Worm (Caenorhabditis elegans) whole organism, L1 larva: Measurements from ENCODE around the gene str-94.

Experiments used
- aha-1 ChIP-seq: fragments of 150-350 bp; optimal IDR thresholded peaks from 2 replicates; lab custom pipeline; 2014; ENCODE audit warnings: missing biosample characterization, missing genetic modification characterization
- ama-1 ChIP-seq: fragments of 150-350 bp; optimal IDR thresholded peaks from 2 replicates; lab custom pipeline; 2014
- ceh-8 ChIP-seq: fragments of 200-800 bp; sonication (Bioruptor generic); optimal IDR thresholded peaks from 2 replicates; lab custom pipeline; 2018; ENCODE audit warnings: mild to moderate bottlenecking, missing genetic modification characterization, moderate library complexity, missing compliant biosample characterization
- ces-1 ChIP-seq: fragments of 150-350 bp; optimal IDR thresholded peaks from 2 replicates; lab custom pipeline; 2014; ENCODE audit warnings: missing biosample characterization, missing genetic modification reagents, missing genetic modification characterization
- egl-27 ChIP-seq, 2 experiments: fragments of 150-350 bp in 1 of 2; sonication (generic microtip); optimal IDR thresholded peaks; 3 replicates each; lab custom pipeline; 2017 to 2018; ENCODE audit warnings: missing biosample characterization in 2 of 2, missing genetic modification characterization in 2 of 2, missing genetic modification reagents in 2 of 2
- fkh-10 ChIP-seq: sonication (generic microtip); optimal IDR thresholded peaks from 2 replicates; lab custom pipeline; 2017; ENCODE audit warnings: missing biosample characterization, missing genetic modification reagents, missing genetic modification characterization
- mep-1 ChIP-seq: fragments of 150-350 bp; optimal IDR thresholded peaks from 2 replicates; lab custom pipeline; 2014; ENCODE audit warnings: missing biosample characterization, missing genetic modification characterization
- nhr-20 ChIP-seq: sonication (generic microtip); optimal IDR thresholded peaks from 2 replicates; lab custom pipeline; 2016; ENCODE audit warnings: mild to moderate bottlenecking, missing genetic modification characterization, missing compliant biosample characterization
- pqm-1 ChIP-seq: sonication (generic microtip); optimal IDR thresholded peaks from 3 replicates; lab custom pipeline; 2017; ENCODE audit warnings: missing biosample characterization, missing genetic modification characterization
- snpc-4 ChIP-seq: fragments of 150-350 bp; optimal IDR thresholded peaks from 2 replicates; lab custom pipeline; 2014; ENCODE audit warnings: missing biosample characterization, missing genetic modification characterization
- unc-62 ChIP-seq: fragments of 150-350 bp; optimal IDR thresholded peaks from 2 replicates; lab custom pipeline; 2014; ENCODE audit warnings: missing biosample characterization, missing genetic modification reagents, missing genetic modification characterization
- unc-98 ChIP-seq: fragments of 200-800 bp; sonication (Bioruptor generic); IDR thresholded peaks from 2 replicates; pipeline ENCODE4 v1.3.6; 2022; ENCODE audit warnings: missing genetic modification characterization, missing compliant biosample characterization
- ztf-4 ChIP-seq: fragments of 150-350 bp; optimal IDR thresholded peaks from 2 replicates; lab custom pipeline; 2014; ENCODE audit warnings: missing biosample characterization, missing genetic modification characterization

- TF ChIP-seq ces-1 (GFP tag; lab: Kevin White, UChicago): no peak
- TF ChIP-seq aha-1: no peak
- peak; percentile 58 for TF ChIP-seq fkh-10 (GFP tag; lab: Kevin White, UChicago)
- TF ChIP-seq ztf-4: no peak
- TF ChIP-seq mep-1 (tag; lab: Kevin White, UChicago): peak; percentile 29
- peak; percentile 22 for TF ChIP-seq ceh-8 (GFP tag; lab: Kevin White, UChicago)
- no peak for TF ChIP-seq unc-62
- peak; percentile 81 for TF ChIP-seq nhr-20 (tag; lab: Kevin White, UChicago)
- peak; percentile 60 for TF ChIP-seq snpc-4 (tag; lab: Kevin White, UChicago)
- no peak for TF ChIP-seq pqm-1 (tag; lab: Kevin White, UChicago)
- TF ChIP-seq unc-98 (GFP tag; lab: Robert Waterston, UW): no peak
- no peak for TF ChIP-seq ama-1 (lab: Kevin White, UChicago)
- peak in 1 of 2 experiments; percentile 70 for TF ChIP-seq egl-27 (tag; optimal IDR thresholded peaks at IDR 0.05; lab: Kevin White, UChicago)
Measured at ce11 chrV:9273587-9273986, 24.5 kb upstream of the str-94 start.
